Worm (Caenorhabditis elegans): ENCODE data around the gene C14B9.3.

DNA sequence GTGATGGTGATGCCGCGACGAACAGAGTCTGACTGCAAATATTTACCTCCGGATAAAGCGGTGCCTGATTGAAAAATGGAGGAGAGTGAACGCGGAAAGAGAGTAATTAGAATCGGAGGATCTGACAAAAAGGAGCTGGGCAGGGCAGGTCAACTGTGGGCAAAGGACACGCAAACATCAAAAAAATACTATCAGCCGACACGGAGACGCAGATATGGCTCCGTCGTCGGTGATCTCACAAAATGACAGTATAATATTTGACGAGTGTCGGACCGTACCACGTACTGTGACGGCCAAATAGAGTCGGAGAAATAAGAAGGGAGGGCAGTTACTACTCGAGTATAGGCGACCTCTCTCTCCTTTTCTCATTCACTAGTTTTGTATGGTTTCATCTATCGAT, 23.9 kb downstream of the C14B9.3 start:
- TF ChIP-seq him-1 (tag; optimal IDR thresholded peaks at IDR 0.05) (no peak), dao-5 (tag; optimal IDR thresholded peaks at IDR 0.05) (no peak), W03F9.2 (tag; optimal IDR thresholded peaks at IDR 0.05) (no peak)
